Worm (Caenorhabditis elegans): ENCODE measurements around the gene B0303.4.

Gene B0303.4

DNA sequence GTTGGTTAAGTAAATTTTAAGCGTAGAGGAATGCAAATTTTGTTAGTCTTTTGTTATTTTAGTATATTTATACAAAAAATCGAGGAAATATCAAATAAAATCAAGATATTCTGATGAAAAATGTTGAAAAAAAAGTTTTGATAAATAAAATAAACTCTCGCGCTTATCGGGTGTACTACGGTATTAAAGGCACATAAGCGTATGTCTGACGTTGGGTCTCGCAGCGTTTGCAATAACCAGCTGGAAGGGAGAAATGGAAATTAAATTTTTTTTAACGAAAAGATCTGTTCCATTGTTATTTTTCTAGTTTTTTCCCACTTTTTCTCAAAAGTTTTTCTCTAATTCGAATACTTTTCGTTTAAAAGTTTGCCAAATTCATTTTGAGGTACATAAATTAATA, 507 bp upstream of the B0303.4 start (continued):
- TF ChIP-seq ztf-26 (tag; optimal IDR thresholded peaks at IDR 0.05) (no peak), F37B4.10 (GFP tag; IDR thresholded peaks at IDR 0.05) (no peak), C17E4.6 (GFP tag; IDR thresholded peaks at IDR 0.05) (no peak), nfya-1 (tag; optimal IDR thresholded peaks at IDR 0.05; ENCODE audit: borderline replicate concordance, insufficient read depth) (no peak), ama-1 (optimal IDR thresholded peaks at IDR 0.05) (no peak), ama-1 (GFP tag; optimal IDR thresholded peaks at IDR 0.05) (no peak), ztf-28 (GFP tag; IDR thresholded peaks at IDR 0.05) (no peak), ztf-25 (GFP tag; IDR thresholded peaks at IDR 0.05) (no peak), Y56A3A.18 (GFP tag; IDR thresholded peaks at IDR 0.05) (no peak), pha-4 (tag; optimal IDR thresholded peaks at IDR 0.05) (no peak), repo-1 (tag; optimal IDR thresholded peaks at IDR 0.05) (no peak), ceh-100 (GFP tag; IDR thresholded peaks at IDR 0.05) (no peak), aptf-3 (GFP tag; IDR thresholded peaks at IDR 0.05) (no peak), lir-1 (GFP tag; conservative IDR thresholded peaks at IDR 0.05) (no peak), C06A6.2 (GFP tag; conservative IDR thresholded peaks at IDR 0.05) (no peak), chd-7 (tag; optimal IDR thresholded peaks at IDR 0.05) (no peak), nhr-179 (tag; optimal IDR thresholded peaks at IDR 0.05) (no peak), D2030.7 (GFP tag; IDR thresholded peaks at IDR 0.05) (peak; percentile 52; the same call in 1 of the 2 replicates), hlh-12 (tag; optimal IDR thresholded peaks at IDR 0.05) (no peak), K12H6.12 (tag; optimal IDR thresholded peaks at IDR 0.05) (no peak), B0019.2 (GFP tag; conservative IDR thresholded peaks at IDR 0.05) (no peak), lin-26 (GFP tag; IDR thresholded peaks at IDR 0.05) (no peak), unc-62 (GFP tag; optimal IDR thresholded peaks at IDR 0.05) (no peak), efl-1 (GFP tag; optimal IDR thresholded peaks at IDR 0.05) (peak; percentile 78), F57A8.1 (GFP tag; optimal IDR thresholded peaks at IDR 0.05) (no peak), lin-54 (GFP tag; optimal IDR thresholded peaks at IDR 0.05) (peak; percentile 26)

ce11 chrIII:8693322-8693721, 3.7 kb downstream of the B0303.4 start, which contains the start of gene B0303.7:
B0303.7 (plus strand) TSS chrIII:8693622.
- TF ChIP-seq nhr-120 (GFP tag; IDR thresholded peaks at IDR 0.05) = no peak
- TF ChIP-seq ztf-6 (GFP tag; IDR thresholded peaks at IDR 0.05) = no peak
- TF ChIP-seq nfya-2 (GFP tag; IDR thresholded peaks at IDR 0.05) = no peak
- TF ChIP-seq mes-4 (tag; optimal IDR thresholded peaks at IDR 0.05) = no peak
- TF ChIP-seq egl-44 (GFP tag; IDR thresholded peaks at IDR 0.05) = no peak
- no peak for TF ChIP-seq lin-35 (GFP tag; optimal IDR thresholded peaks at IDR 0.05)
- TF ChIP-seq madf-6 (GFP tag; IDR thresholded peaks at IDR 0.05) = no peak
- no peak for TF ChIP-seq ceh-40 (GFP tag; IDR thresholded peaks at IDR 0.05)
- no peak for TF ChIP-seq hsf-1 (GFP tag; IDR thresholded peaks at IDR 0.05)
- TF ChIP-seq efl-1 (GFP tag; optimal IDR thresholded peaks at IDR 0.05) = no peak
- no peak for TF ChIP-seq F57C9.4 (tag; optimal IDR thresholded peaks at IDR 0.05)
- no peak for TF ChIP-seq Y53G8AR.9 (GFP tag; conservative IDR thresholded peaks at IDR 0.05)
- no peak for TF ChIP-seq B0035.1 (tag; optimal IDR thresholded peaks at IDR 0.05)
- TF ChIP-seq F49E8.2 (tag; optimal IDR thresholded peaks at IDR 0.05; ENCODE audit: insufficient read depth) = no peak
- TF ChIP-seq zfh-2 (GFP tag; conservative IDR thresholded peaks at IDR 0.05) = no peak
- no peak for TF ChIP-seq lin-40 (tag; optimal IDR thresholded peaks at IDR 0.05)
- TF ChIP-seq F33H1.4 (GFP tag; IDR thresholded peaks at IDR 0.05) = no peak
- no peak for TF ChIP-seq madf-8 (GFP tag; conservative IDR thresholded peaks at IDR 0.05)
